Worm (Caenorhabditis elegans) whole organism, early embryonic: Measurements from ENCODE around the gene F07C4.6.

Experiments
- hmbx-1 ChIP-seq: sonication (generic microtip); optimal IDR thresholded peaks from 2 replicates; lab custom pipeline; 2016; ENCODE audit warnings: mild to moderate bottlenecking, missing genetic modification characterization, missing compliant biosample characterization
- pes-1 ChIP-seq: fragments of 200-800 bp; sonication (Bioruptor generic); IDR thresholded peaks from 2 replicates; pipeline ENCODE4 v1.3.6; 2022; ENCODE audit warnings: missing genetic modification reagents, missing genetic modification characterization, missing compliant biosample characterization

DNA sequence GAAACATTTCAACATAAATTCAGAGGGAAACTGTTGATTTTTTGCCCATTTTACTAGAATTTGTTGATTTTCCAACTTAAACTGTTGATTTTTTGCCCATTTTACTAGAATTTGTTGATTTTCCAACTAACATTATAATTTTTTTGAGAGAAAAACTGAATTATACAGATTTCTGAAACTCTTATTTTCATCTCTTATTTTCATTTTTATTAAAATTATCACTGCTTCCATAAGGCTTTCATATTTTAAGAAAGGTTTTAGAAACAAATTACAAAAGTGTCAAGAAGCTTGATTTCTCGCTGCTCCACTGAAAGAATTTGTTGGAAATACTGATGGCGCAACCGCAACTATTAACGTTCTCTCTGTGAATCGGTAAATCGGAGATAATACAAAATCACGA lies 23.3 kb downstream of the F07C4.6 start:
- no peak for TF ChIP-seq hmbx-1 (tag; lab: Kevin White, UChicago)
- TF ChIP-seq pes-1 (GFP tag; lab: Robert Waterston, UW) = no peak
